Fruit fly (Drosophila melanogaster) whole organism, prepupa: ENCODE data around the gene Gmd.

Source experiments
- CG10631 ChIP-seq: fragments of 200-800 bp; sonication (Bioruptor generic); optimal IDR thresholded peaks from 2 replicates; lab custom pipeline; 2016; ENCODE audit warnings: missing biosample characterization, missing genetic modification characterization
- CG11294 ChIP-seq: fragments of 200-800 bp; sonication (Bioruptor generic); IDR thresholded peaks from 2 replicates; pipeline ENCODE4 v1.3.6; 2022; ENCODE audit warnings: missing biosample characterization, missing genetic modification characterization
- CG11762 ChIP-seq: fragments of 200-800 bp; sonication (Bioruptor generic); optimal IDR thresholded peaks from 3 replicates; lab custom pipeline; 2016; ENCODE audit warnings: missing biosample characterization, missing genetic modification characterization; ENCODE audit not compliant: insufficient read depth
- CG11902 ChIP-seq: fragments of 200-800 bp; sonication (Bioruptor generic); optimal IDR thresholded peaks from 3 replicates; lab custom pipeline; 2016; ENCODE audit warnings: missing biosample characterization, missing genetic modification characterization
- CG15336 ChIP-seq: fragments of 200-800 bp; sonication (Bioruptor generic); IDR thresholded peaks from 2 replicates; pipeline ENCODE4 v1.3.6; 2022; ENCODE audit warnings: missing biosample characterization, missing genetic modification characterization
- CG1621 ChIP-seq: fragments of 200-800 bp; sonication (Bioruptor generic); optimal IDR thresholded peaks from 3 replicates; lab custom pipeline; 2018; ENCODE audit warnings: missing biosample characterization, mild to moderate bottlenecking, missing genetic modification characterization
- CG16779 ChIP-seq: fragments of 200-800 bp; sonication (Bioruptor generic); optimal IDR thresholded peaks from 3 replicates; lab custom pipeline; 2017; ENCODE audit warnings: missing biosample characterization, mild to moderate bottlenecking, missing genetic modification characterization
- CG3032 ChIP-seq: fragments of 200-800 bp; optimal IDR thresholded peaks from 2 replicates; lab custom pipeline; 2019; ENCODE audit warnings: missing biosample characterization, mild to moderate bottlenecking, missing genetic modification characterization, moderate library complexity
- CG32006 ChIP-seq: fragments of 200-800 bp; sonication (Bioruptor generic); optimal IDR thresholded peaks from 3 replicates; lab custom pipeline; 2017; ENCODE audit warnings: missing biosample characterization, mild to moderate bottlenecking, missing genetic modification characterization
- CG3919 ChIP-seq: fragments of 200-800 bp; sonication (Bioruptor generic); optimal IDR thresholded peaks from 3 replicates; lab custom pipeline; 2016; ENCODE audit warnings: missing biosample characterization, missing genetic modification characterization
- CG4318 ChIP-seq: fragments of 200-800 bp; sonication (Bioruptor generic); optimal IDR thresholded peaks from 3 replicates; lab custom pipeline; 2017; ENCODE audit warnings: missing biosample characterization, mild to moderate bottlenecking, missing genetic modification characterization
- CG6163 ChIP-seq: fragments of 200-800 bp; sonication (Bioruptor generic); IDR thresholded peaks from 3 replicates; pipeline ENCODE4 v1.3.6; 2022; ENCODE audit warnings: missing biosample characterization, missing genetic modification characterization
- CG6808 ChIP-seq: fragments of 200-800 bp; sonication (Bioruptor generic); optimal IDR thresholded peaks from 3 replicates; lab custom pipeline; 2017; ENCODE audit warnings: missing biosample characterization, missing genetic modification characterization, mild to moderate bottlenecking, moderate library complexity, missing genetic modification reagents
- CG8319 ChIP-seq: fragments of 200-800 bp; sonication (Bioruptor generic); optimal IDR thresholded peaks from 3 replicates; lab custom pipeline; 2016; ENCODE audit warnings: missing biosample characterization, missing genetic modification characterization
- CG8632 ChIP-seq: fragments of 200-800 bp; sonication (Bioruptor generic); optimal IDR thresholded peaks from 3 replicates; lab custom pipeline; 2016; ENCODE audit warnings: missing biosample characterization, missing genetic modification characterization
- CG9139 ChIP-seq: fragments of 200-800 bp; sonication (Bioruptor generic); optimal IDR thresholded peaks from 3 replicates; lab custom pipeline; 2017; ENCODE audit warnings: missing biosample characterization, mild to moderate bottlenecking, missing genetic modification characterization
- Eip78C ChIP-seq: fragments of 200-800 bp; sonication (Bioruptor generic); peaks from one replicate; lab custom pipeline; 2016; ENCODE audit warnings: missing biosample characterization, missing genetic modification characterization
- Eip93F ChIP-seq: fragments of 200-800 bp; sonication (Bioruptor generic); optimal IDR thresholded peaks from 2 replicates; lab custom pipeline; 2016; ENCODE audit warnings: missing biosample characterization, mild to moderate bottlenecking, missing genetic modification characterization
- Ets21C ChIP-seq: fragments of 200-800 bp; sonication (Bioruptor generic); optimal IDR thresholded peaks from 3 replicates; lab custom pipeline; 2016; ENCODE audit warnings: missing biosample characterization, missing genetic modification characterization
- Gug ChIP-seq: fragments of 200-800 bp; sonication (Bioruptor generic); IDR thresholded peaks from 2 replicates; pipeline ENCODE4 v1.3.6; 2022; ENCODE audit warnings: missing biosample characterization, missing genetic modification characterization
- Hr39 ChIP-seq: fragments of 200-800 bp; sonication (Bioruptor generic); optimal IDR thresholded peaks from 2 replicates; lab custom pipeline; 2016; ENCODE audit warnings: missing biosample characterization, missing genetic modification characterization
- Hr4 ChIP-seq: fragments of 200-800 bp; sonication (Bioruptor generic); optimal IDR thresholded peaks from 3 replicates; lab custom pipeline; 2016; ENCODE audit warnings: missing biosample characterization, missing genetic modification characterization
- Met ChIP-seq: fragments of 200-800 bp; sonication (Bioruptor generic); optimal IDR thresholded peaks from 3 replicates; lab custom pipeline; 2016; ENCODE audit warnings: missing biosample characterization, missing genetic modification characterization
- OdsH ChIP-seq: fragments of 200-800 bp; sonication (Bioruptor generic); optimal IDR thresholded peaks from 3 replicates; lab custom pipeline; 2016; ENCODE audit warnings: missing biosample characterization, missing genetic modification characterization
- Sox102F ChIP-seq: fragments of 200-800 bp; sonication (Bioruptor generic); optimal IDR thresholded peaks from 2 replicates; lab custom pipeline; 2016; ENCODE audit warnings: missing biosample characterization, mild to moderate bottlenecking, missing genetic modification characterization
- Sox14 ChIP-seq: fragments of 200-800 bp; sonication (Bioruptor generic); optimal IDR thresholded peaks from 3 replicates; lab custom pipeline; 2016; ENCODE audit warnings: missing biosample characterization, missing genetic modification characterization
- Sox15 ChIP-seq: fragments of 200-800 bp; sonication (Bioruptor generic); optimal IDR thresholded peaks from 3 replicates; lab custom pipeline; 2016; ENCODE audit warnings: missing biosample characterization, missing genetic modification characterization
- achi ChIP-seq: fragments of 200-800 bp; sonication (Bioruptor generic); optimal IDR thresholded peaks from 3 replicates; lab custom pipeline; 2016; ENCODE audit warnings: missing biosample characterization, missing genetic modification characterization
- acj6 ChIP-seq: fragments of 200-800 bp; sonication (Bioruptor generic); optimal IDR thresholded peaks from 3 replicates; lab custom pipeline; 2016; ENCODE audit warnings: missing biosample characterization, missing genetic modification characterization
- dac ChIP-seq: fragments of 200-800 bp; sonication (Bioruptor generic); optimal IDR thresholded peaks from 2 replicates; lab custom pipeline; 2017; ENCODE audit warnings: missing biosample characterization, mild to moderate bottlenecking, missing genetic modification characterization
- eg ChIP-seq: fragments of 200-800 bp; sonication (Bioruptor generic); IDR thresholded peaks from 3 replicates; pipeline ENCODE4 v1.3.6; 2022; ENCODE audit warnings: missing biosample characterization, missing genetic modification characterization
- esn ChIP-seq: fragments of 200-800 bp; sonication (Bioruptor generic); optimal IDR thresholded peaks from 2 replicates; lab custom pipeline; 2016; ENCODE audit warnings: missing biosample characterization, mild to moderate bottlenecking, missing genetic modification characterization, moderate library complexity
- fd59A ChIP-seq: fragments of 200-800 bp; sonication (Bioruptor generic); optimal IDR thresholded peaks from 2 replicates; lab custom pipeline; 2017; ENCODE audit warnings: missing biosample characterization, mild to moderate bottlenecking, missing genetic modification characterization, missing genetic modification reagents
- fd85E ChIP-seq: fragments of 200-800 bp; sonication (Bioruptor generic); optimal IDR thresholded peaks from 3 replicates; lab custom pipeline; 2016; ENCODE audit warnings: missing biosample characterization, missing genetic modification characterization
- fkh ChIP-seq: fragments of 200-800 bp; sonication (Bioruptor generic); optimal IDR thresholded peaks from 3 replicates; lab custom pipeline; 2017; ENCODE audit warnings: missing biosample characterization, mild to moderate bottlenecking, missing genetic modification characterization, moderate library complexity
- lz ChIP-seq: fragments of 200-800 bp; sonication (Bioruptor generic); optimal IDR thresholded peaks from 3 replicates; lab custom pipeline; 2016; ENCODE audit warnings: missing biosample characterization, missing genetic modification characterization
- pdm3 ChIP-seq: fragments of 200-800 bp; sonication (Bioruptor generic); optimal IDR thresholded peaks from 3 replicates; lab custom pipeline; 2016; ENCODE audit warnings: missing biosample characterization, missing genetic modification characterization
- spab ChIP-seq: fragments of 200-800 bp; sonication (Bioruptor generic); optimal IDR thresholded peaks from 2 replicates; lab custom pipeline; 2017; ENCODE audit warnings: missing biosample characterization, mild to moderate bottlenecking, missing genetic modification characterization, missing genetic modification reagents
- ss ChIP-seq, 2 experiments: fragments of 200-800 bp; sonication (Bioruptor generic); optimal IDR thresholded peaks; 2 replicates in 1 of 2; 3 replicates in 1 of 2; lab custom pipeline; 2017 to 2018; ENCODE audit warnings: mild to moderate bottlenecking in 2 of 2, missing biosample characterization in 2 of 2, missing genetic modification characterization in 2 of 2, moderate library complexity in 1 of 2
- svp ChIP-seq: fragments of 200-800 bp; sonication (Bioruptor generic); peaks from one replicate; lab custom pipeline; 2016; ENCODE audit warnings: missing biosample characterization, missing genetic modification characterization
- topi ChIP-seq: fragments of 200-800 bp; sonication (Bioruptor generic); optimal IDR thresholded peaks from 3 replicates; lab custom pipeline; 2016; ENCODE audit warnings: missing biosample characterization, missing genetic modification characterization
- vri ChIP-seq: fragments of 200-800 bp; sonication (Bioruptor generic); optimal IDR thresholded peaks from 3 replicates; lab custom pipeline; 2016; ENCODE audit warnings: missing biosample characterization, mild to moderate bottlenecking, missing genetic modification characterization

The Gmd gene

dm6 chr2L:4995837-4996136 is 19.0 kb upstream of the Gmd start:
- TF ChIP-seq fkh (peak; percentile 27), CG6163 (GFP tag; lab: Robert Waterston, UW) (no peak)

- no peak for TF ChIP-seq spab (GFP tag; lab: Kevin White, UChicago)
- TF ChIP-seq Sox14 (GFP tag; lab: Kevin White, UChicago): no peak
- no peak for TF ChIP-seq CG11294 (GFP tag; lab: Robert Waterston, UW)
- no peak for TF ChIP-seq CG16779
- no peak for TF ChIP-seq eg (GFP tag; lab: Robert Waterston, UW)
- no peak for TF ChIP-seq CG8632
- TF ChIP-seq CG9139: no peak
- TF ChIP-seq CG3032 (tag; lab: Kevin White, UChicago): no peak
- TF ChIP-seq ss (GFP tag; optimal IDR thresholded peaks at IDR 0.05; lab: Kevin White, UChicago): no peak
- no peak for TF ChIP-seq fkh
- no peak for TF ChIP-seq Met
- no peak for TF ChIP-seq Hr39 (GFP tag; lab: Kevin White, UChicago)
- no peak for TF ChIP-seq Sox15
- no peak for TF ChIP-seq svp (GFP tag; lab: Kevin White, UChicago)
- TF ChIP-seq CG3919 (GFP tag; lab: Kevin White, UChicago): no peak
- no peak for TF ChIP-seq CG32006
- TF ChIP-seq topi (GFP tag; lab: Kevin White, UChicago): no peak
Observed at dm6 chr2L:4995010-4995836, 18.4 kb upstream of the Gmd start.

dm6 chr2L:4982098-4982646 is 5.3 kb upstream of the Gmd start:
- TF ChIP-seq acj6 (GFP tag; lab: Kevin White, UChicago) (no peak), vri (GFP tag; lab: Kevin White, UChicago) (no peak), pdm3 (GFP tag; lab: Kevin White, UChicago) (no peak), CG8632 (no peak), fd59A (GFP tag; lab: Kevin White, UChicago) (no peak), CG4318 (GFP tag; lab: Kevin White, UChicago) (no peak), CG11294 (GFP tag; lab: Robert Waterston, UW) (no peak)

dm6 chr2L:4981278-4981966 is 4.6 kb upstream of the Gmd start, which contains the start of the genes CG8892 and CG34126:
Gene CG8892 (minus strand): TSS chr2L:4981592.
Gene CG34126 (plus strand): TSS chr2L:4981614.
- TF ChIP-seq svp (GFP tag; lab: Kevin White, UChicago) (peak; percentile 97), Eip93F (GFP tag; lab: Kevin White, UChicago) (peak; percentile 87), CG8319 (GFP tag; lab: Kevin White, UChicago) (peak; percentile 96), CG15336 (GFP tag; lab: Robert Waterston, UW) (peak; percentile 84), Gug (GFP tag; lab: Robert Waterston, UW) (peak; percentile 94), CG1621 (tag; lab: Kevin White, UChicago) (peak; percentile 87), acj6 (GFP tag; lab: Kevin White, UChicago) (peak; percentile 98), OdsH (peak; percentile 99), CG6163 (GFP tag; lab: Robert Waterston, UW) (peak; percentile 93), CG6808 (GFP tag; lab: Kevin White, UChicago) (peak; percentile 93), esn (peak; percentile 98), achi (peak; percentile 96), Hr4 (GFP tag; lab: Kevin White, UChicago) (peak; percentile 96), fkh (peak; percentile 81), CG11762 (GFP tag; lab: Kevin White, UChicago) (peak; percentile 95), CG3919 (GFP tag; lab: Kevin White, UChicago) (peak; percentile 98), dac (peak; percentile 96), CG9139 (peak; percentile 80), CG10631 (GFP tag; lab: Kevin White, UChicago) (peak; percentile 99), Sox14 (GFP tag; lab: Kevin White, UChicago) (peak; percentile 97), Sox102F (GFP tag; lab: Kevin White, UChicago) (peak; percentile 96), ss (GFP tag; optimal IDR thresholded peaks at IDR 0.05; lab: Kevin White, UChicago) (peak; percentile 85 to 95), fd59A (GFP tag; lab: Kevin White, UChicago) (peak; percentile 96), topi (GFP tag; lab: Kevin White, UChicago) (peak; percentile 97), Ets21C (GFP tag; lab: Kevin White, UChicago) (peak; percentile 97), fd85E (GFP tag; lab: Kevin White, UChicago) (peak; percentile 90), lz (GFP tag; lab: Kevin White, UChicago) (peak; percentile 98), Eip78C (GFP tag; lab: Kevin White, UChicago) (peak; percentile 98), CG11902 (GFP tag; lab: Kevin White, UChicago) (peak; percentile 98)
